Worm (Caenorhabditis elegans) whole organism, young adult: Measurements from ENCODE around the gene F59G1.4.

Source experiments
- nfya-1 ChIP-seq: sonication (generic microtip); optimal IDR thresholded peaks from 2 replicates; lab custom pipeline; 2017; ENCODE audit warnings: antibody characterized with exemption, missing compliant biosample characterization, missing genetic modification characterization, borderline replicate concordance; ENCODE audit not compliant: insufficient read depth
- pbrm-1 ChIP-seq: fragments of 200-800 bp; sonication (Bioruptor generic); IDR thresholded peaks from 2 replicates; pipeline ENCODE4 v1.3.6; 2022; ENCODE audit warnings: missing genetic modification reagents, missing genetic modification characterization, missing compliant biosample characterization

DNA sequence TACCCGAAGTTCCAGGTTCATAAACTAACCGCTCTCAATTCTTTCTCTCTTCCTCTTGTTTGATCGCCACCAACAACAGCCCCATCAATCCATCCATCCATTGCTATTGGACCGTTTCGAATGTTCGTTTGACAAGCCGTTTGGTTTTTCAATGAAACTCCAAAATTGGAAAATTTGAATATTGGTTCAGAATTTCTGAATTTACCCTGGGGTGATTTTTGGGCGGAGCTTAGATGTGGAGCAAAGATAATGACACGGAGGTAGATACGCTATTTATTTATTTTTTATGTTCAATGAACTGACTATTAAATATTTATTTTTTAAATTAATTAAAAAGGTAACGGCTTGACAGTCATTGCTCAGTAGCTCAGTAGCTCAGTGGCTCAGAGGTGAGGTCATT, 48.3 kb downstream of the F59G1.4 start, which contains the start of gene B0034.2:
- TF ChIP-seq pbrm-1 (GFP tag; lab: Robert Waterston, UW), result no peak
- no peak for TF ChIP-seq nfya-1 (tag; lab: Kevin White, UChicago)
